Fruit fly (Drosophila melanogaster) whole organism, embryonic: ENCODE data around the gene CG42591.
A peak's percentile ranks its signal among the peaks of the same experiment; 100 is the strongest.

ENCODE experiments used
- Ada2b ChIP-seq: fragments of 200-800 bp; sonication (Bioruptor generic); IDR thresholded peaks from 2 replicates; pipeline ENCODE4 v1.3.6; 2022; ENCODE audit warnings: missing biosample characterization, missing genetic modification characterization
- Adf1 ChIP-seq: fragments of 200-800 bp; sonication (Bioruptor generic); IDR thresholded peaks from 2 replicates; pipeline ENCODE4 v1.3.6; 2022; ENCODE audit warnings: missing biosample characterization, missing genetic modification characterization
- B-H2 ChIP-seq: fragments of 200-800 bp; sonication (Bioruptor generic); optimal IDR thresholded peaks from 2 replicates; lab custom pipeline; 2018; ENCODE audit warnings: missing biosample characterization, mild to moderate bottlenecking, missing genetic modification characterization
- CG10209 ChIP-seq: fragments of 200-800 bp; sonication (Bioruptor generic); optimal IDR thresholded peaks from 3 replicates; lab custom pipeline; 2017; ENCODE audit warnings: missing biosample characterization, mild to moderate bottlenecking, missing genetic modification characterization, missing genetic modification reagents
- CG1024 ChIP-seq: fragments of 200-800 bp; sonication (Bioruptor generic); IDR thresholded peaks from 2 replicates; pipeline ENCODE4 v1.3.6; 2022; ENCODE audit warnings: missing biosample characterization, missing genetic modification characterization
- CG10267 ChIP-seq: fragments of 200-800 bp; sonication (Bioruptor generic); optimal IDR thresholded peaks from 2 replicates; lab custom pipeline; 2018; ENCODE audit warnings: missing biosample characterization, mild to moderate bottlenecking, missing genetic modification characterization, moderate library complexity
- CG10431 ChIP-seq: fragments of 200-800 bp; sonication (Bioruptor generic); optimal IDR thresholded peaks from 3 replicates; lab custom pipeline; 2018; ENCODE audit warnings: missing biosample characterization, mild to moderate bottlenecking, missing genetic modification characterization
- CG11456 ChIP-seq: fragments of 200-800 bp; sonication (Bioruptor generic); IDR thresholded peaks from 3 replicates; pipeline ENCODE4 v1.3.6; 2022; ENCODE audit warnings: missing biosample characterization, missing genetic modification characterization
- CG12769 ChIP-seq: fragments of 200-800 bp; sonication (Bioruptor generic); optimal IDR thresholded peaks from 2 replicates; lab custom pipeline; 2019; ENCODE audit warnings: missing biosample characterization, mild to moderate bottlenecking, missing genetic modification characterization, moderate library complexity
- CG13894 ChIP-seq: fragments of 200-800 bp; sonication (Bioruptor generic); optimal IDR thresholded peaks from 3 replicates; lab custom pipeline; 2018; ENCODE audit warnings: missing biosample characterization, mild to moderate bottlenecking, missing genetic modification characterization, moderate library complexity
- CG1602 ChIP-seq: fragments of 200-800 bp; sonication (Bioruptor generic); optimal IDR thresholded peaks from 3 replicates; lab custom pipeline; 2016; ENCODE audit warnings: missing biosample characterization, missing genetic modification characterization
- CG17328 ChIP-seq: fragments of 200-800 bp; sonication (Bioruptor generic); IDR thresholded peaks from 2 replicates; pipeline ENCODE4 v1.3.6; 2022; ENCODE audit warnings: missing biosample characterization, missing genetic modification characterization
- CG17612 ChIP-seq: fragments of 200-800 bp; sonication (Bioruptor generic); IDR thresholded peaks from 2 replicates; pipeline ENCODE4 v1.3.6; 2022; ENCODE audit warnings: missing biosample characterization, missing genetic modification characterization
- CG2199 ChIP-seq: fragments of 200-800 bp; sonication (Bioruptor generic); IDR thresholded peaks from 3 replicates; pipeline ENCODE4 v1.3.6; 2022; ENCODE audit warnings: missing biosample characterization, missing genetic modification characterization
- CG2202 ChIP-seq: fragments of 200-800 bp; sonication (Bioruptor generic); optimal IDR thresholded peaks from 2 replicates; lab custom pipeline; 2018; ENCODE audit warnings: missing biosample characterization, mild to moderate bottlenecking, missing genetic modification characterization
- CG31224 ChIP-seq: fragments of 200-800 bp; sonication (Bioruptor generic); IDR thresholded peaks from 2 replicates; pipeline ENCODE4 v1.3.6; 2022; ENCODE audit warnings: missing biosample characterization, missing genetic modification characterization
- CG5245 ChIP-seq: fragments of 200-800 bp; sonication (Bioruptor generic); optimal IDR thresholded peaks from 3 replicates; lab custom pipeline; 2016; ENCODE audit warnings: missing biosample characterization, missing genetic modification characterization
- CG6175 ChIP-seq: fragments of 200-800 bp; sonication (Bioruptor generic); IDR thresholded peaks from 3 replicates; pipeline ENCODE4 v1.3.6; 2022; ENCODE audit warnings: missing biosample characterization, missing genetic modification characterization
- CG6854 ChIP-seq: fragments of 200-800 bp; sonication (Bioruptor generic); optimal IDR thresholded peaks from 3 replicates; lab custom pipeline; 2017; ENCODE audit warnings: missing biosample characterization, mild to moderate bottlenecking, missing genetic modification characterization
- CG7963 ChIP-seq: fragments of 200-800 bp; sonication (Bioruptor generic); IDR thresholded peaks from 3 replicates; pipeline ENCODE4 v1.3.6; 2022; ENCODE audit warnings: missing biosample characterization, missing genetic modification characterization; ENCODE audit not compliant: partially characterized antibody
- CG7987 ChIP-seq: fragments of 200-800 bp; sonication (Bioruptor generic); optimal IDR thresholded peaks from 2 replicates; lab custom pipeline; 2018; ENCODE audit warnings: missing biosample characterization, mild to moderate bottlenecking, missing genetic modification characterization, moderate library complexity
- CG9797 ChIP-seq: fragments of 200-800 bp; sonication (Bioruptor generic); optimal IDR thresholded peaks from 3 replicates; lab custom pipeline; 2018; ENCODE audit warnings: missing biosample characterization, mild to moderate bottlenecking, missing genetic modification characterization
- D ChIP-seq, 2 experiments: fragments of 200-800 bp in 1 of 2; fragments of >200 bp in 1 of 2; sonication (Bioruptor generic) in 1 of 2; optimal IDR thresholded peaks; 2 replicates in 1 of 2; 3 replicates in 1 of 2; lab custom pipeline; 2017; ENCODE audit warnings: mild to moderate bottlenecking in 1 of 2, missing biosample characterization in 1 of 2, missing genetic modification characterization in 1 of 2, missing genetic modification reagents in 1 of 2
- HLH3B ChIP-seq: fragments of 200-800 bp; sonication (Bioruptor generic); IDR thresholded peaks from 2 replicates; pipeline ENCODE4 v1.3.6; 2022; ENCODE audit warnings: missing biosample characterization, missing genetic modification characterization
- HmgD ChIP-seq: fragments of 200-800 bp; sonication (Bioruptor generic); optimal IDR thresholded peaks from 3 replicates; lab custom pipeline; 2016; ENCODE audit warnings: missing biosample characterization, missing genetic modification characterization
- Hsf ChIP-seq: fragments of 200-800 bp; sonication (Bioruptor generic); optimal IDR thresholded peaks from 3 replicates; lab custom pipeline; 2016; ENCODE audit warnings: missing biosample characterization, missing genetic modification characterization
- MESR4 ChIP-seq: fragments of 200-800 bp; sonication (Bioruptor generic); optimal IDR thresholded peaks from 2 replicates; lab custom pipeline; 2018; ENCODE audit warnings: missing biosample characterization, mild to moderate bottlenecking, missing genetic modification characterization, moderate library complexity
- NfI ChIP-seq: fragments of 200-800 bp; sonication (Bioruptor generic); optimal IDR thresholded peaks from 3 replicates; lab custom pipeline; 2018; ENCODE audit warnings: missing biosample characterization, mild to moderate bottlenecking, missing genetic modification characterization, moderate library complexity
- Oaz ChIP-seq: fragments of 200-800 bp; sonication (Bioruptor generic); IDR thresholded peaks from 2 replicates; pipeline ENCODE4 v1.3.6; 2022; ENCODE audit warnings: missing biosample characterization, missing genetic modification characterization
- Pdp1 ChIP-seq, 2 experiments: fragments of 200-800 bp; sonication (Bioruptor generic); optimal IDR thresholded peaks; 3 replicates each; lab custom pipeline; 2016; ENCODE audit warnings: missing biosample characterization in 2 of 2, missing genetic modification characterization in 2 of 2, mild to moderate bottlenecking in 1 of 2, moderate library complexity in 1 of 2
- TFAM ChIP-seq: fragments of 200-800 bp; sonication (Bioruptor generic); optimal IDR thresholded peaks from 2 replicates; lab custom pipeline; 2017; ENCODE audit warnings: missing biosample characterization, missing genetic modification characterization, inconsistent platforms
- Trl ChIP-seq, 3 experiments: fragments of >200 bp in 2 of 3; fragments of 200-800 bp in 1 of 3; sonication (Bioruptor generic) in 1 of 3; optimal IDR thresholded peaks; 2 replicates in 1 of 3; 3 replicates in 2 of 3; lab custom pipeline; 2016 to 2017; ENCODE audit warnings: missing biosample characterization in 1 of 3, missing genetic modification characterization in 1 of 3
- abd-A ChIP-seq: fragments of 200-800 bp; sonication (Bioruptor generic); optimal IDR thresholded peaks from 3 replicates; lab custom pipeline; 2019; ENCODE audit warnings: missing biosample characterization, mild to moderate bottlenecking, missing genetic modification characterization, moderate library complexity
- bsh ChIP-seq, 2 experiments: fragments of 200-800 bp; sonication (Bioruptor generic); optimal IDR thresholded peaks; 2 replicates each; lab custom pipeline; 2017 to 2018; ENCODE audit warnings: mild to moderate bottlenecking in 2 of 2, missing biosample characterization in 2 of 2, missing genetic modification characterization in 2 of 2, moderate library complexity in 1 of 2
- cato ChIP-seq: fragments of 200-800 bp; sonication (Bioruptor generic); optimal IDR thresholded peaks from 2 replicates; lab custom pipeline; 2016; ENCODE audit warnings: missing biosample characterization, missing genetic modification characterization, borderline replicate concordance
- eve ChIP-seq, 2 experiments: fragments of >200 bp; optimal IDR thresholded peaks; 2 replicates each; lab custom pipeline; 2017; ENCODE audit warnings: missing biosample characterization in 2 of 2, missing genetic modification characterization in 2 of 2
- fd102C ChIP-seq: fragments of 200-800 bp; sonication (Bioruptor generic); optimal IDR thresholded peaks from 2 replicates; lab custom pipeline; 2018; ENCODE audit warnings: missing biosample characterization, mild to moderate bottlenecking, missing genetic modification characterization, moderate library complexity
- gsb-n ChIP-seq: fragments of 200-800 bp; sonication (Bioruptor generic); optimal IDR thresholded peaks from 3 replicates; lab custom pipeline; 2018; ENCODE audit warnings: missing biosample characterization, mild to moderate bottlenecking, missing genetic modification characterization
- h ChIP-seq: fragments of >200 bp; optimal IDR thresholded peaks from 2 replicates; lab custom pipeline; 2017
- her ChIP-seq: fragments of 200-800 bp; sonication (Bioruptor generic); optimal IDR thresholded peaks from 2 replicates; lab custom pipeline; 2016; ENCODE audit warnings: missing biosample characterization, missing genetic modification characterization
- hth ChIP-seq: fragments of >200 bp; optimal IDR thresholded peaks from 2 replicates; lab custom pipeline; 2017; ENCODE audit warnings: inconsistent platforms
- jumu ChIP-seq: fragments of 200-800 bp; sonication (Bioruptor generic); optimal IDR thresholded peaks from 3 replicates; lab custom pipeline; 2016; ENCODE audit warnings: missing biosample characterization, missing genetic modification characterization
- kay ChIP-seq: fragments of 200-800 bp; sonication (Bioruptor generic); optimal IDR thresholded peaks from 2 replicates; lab custom pipeline; 2016; ENCODE audit warnings: missing biosample characterization, missing genetic modification characterization
- klu ChIP-seq: fragments of 200-800 bp; sonication (Bioruptor generic); IDR thresholded peaks from 2 replicates; pipeline ENCODE4 v1.3.6; 2022; ENCODE audit warnings: missing biosample characterization, missing genetic modification characterization
- knrl ChIP-seq: fragments of 200-800 bp; sonication (Bioruptor generic); IDR thresholded peaks from 3 replicates; pipeline ENCODE4 v1.3.6; 2022; ENCODE audit warnings: missing biosample characterization, missing genetic modification characterization; ENCODE audit not compliant: partially characterized antibody
- luna ChIP-seq: fragments of 200-800 bp; sonication (Bioruptor generic); optimal IDR thresholded peaks from 2 replicates; lab custom pipeline; 2016; ENCODE audit warnings: missing biosample characterization, missing genetic modification characterization
- pb ChIP-seq: fragments of 200-800 bp; sonication (Bioruptor generic); optimal IDR thresholded peaks from 3 replicates; lab custom pipeline; 2016; ENCODE audit warnings: missing biosample characterization, missing genetic modification characterization
- tap ChIP-seq: fragments of 200-800 bp; optimal IDR thresholded peaks from 3 replicates; lab custom pipeline; 2019; ENCODE audit warnings: missing biosample characterization, mild to moderate bottlenecking, missing genetic modification characterization, moderate library complexity
- z ChIP-seq: fragments of 200-800 bp; sonication (Bioruptor generic); IDR thresholded peaks from 3 replicates; pipeline ENCODE4 v1.3.6; 2022; ENCODE audit warnings: missing biosample characterization, missing genetic modification characterization
- zf30C ChIP-seq: fragments of 200-800 bp; sonication (Bioruptor generic); optimal IDR thresholded peaks from 3 replicates; lab custom pipeline; 2018; ENCODE audit warnings: missing biosample characterization, mild to moderate bottlenecking, missing genetic modification characterization

The CG42591 gene

dm6 chr3L:8081822-8082221 is 12.1 kb upstream of the CG42591 start (continued):
- TF ChIP-seq MESR4 (GFP tag; lab: Kevin White, UChicago) (no peak), NfI (peak; percentile 45), CG2202 (no peak), h (lab: Kevin White, UChicago) (no peak), CG11456 (no peak), tap (tag; lab: Kevin White, UChicago) (peak; percentile 29), zf30C (GFP tag; lab: Kevin White, UChicago) (no peak), CG6854 (GFP tag; lab: Kevin White, UChicago) (peak; percentile 61), CG10209 (GFP tag; lab: Kevin White, UChicago) (peak; percentile 29), TFAM (GFP tag; lab: Kevin White, UChicago) (no peak), Hsf (peak; percentile 26), CG7987 (GFP tag; lab: Kevin White, UChicago) (peak; percentile 78), her (GFP tag; lab: Kevin White, UChicago) (peak; percentile 69), luna (GFP tag; lab: Kevin White, UChicago) (peak; percentile 30), CG7963 (GFP tag; lab: Robert Waterston, UW) (no peak), Oaz (GFP tag; lab: Robert Waterston, UW) (no peak), knrl (GFP tag; lab: Robert Waterston, UW) (no peak), CG9797 (GFP tag; lab: Kevin White, UChicago) (no peak), Trl (optimal IDR thresholded peaks at IDR 0.05; lab: Kevin White, UChicago) (peak; percentile 85 to 95), Trl (GFP tag; optimal IDR thresholded peaks at IDR 0.05; lab: Kevin White, UChicago) (peak; percentile 64)

dm6 chr3L:8080790-8081189 is 11.0 kb upstream of the CG42591 start:
- TF ChIP-seq Pdp1 (GFP tag; optimal IDR thresholded peaks at IDR 0.05; lab: Kevin White, UChicago) = peak in 1 of 2 experiments; percentile 13
- no peak for TF ChIP-seq CG17328
- no peak for TF ChIP-seq pb (GFP tag; lab: Kevin White, UChicago)
- TF ChIP-seq gsb-n (tag; lab: Kevin White, UChicago) = no peak
- TF ChIP-seq CG1602 (GFP tag; lab: Kevin White, UChicago) = no peak
- TF ChIP-seq CG6175 (GFP tag; lab: Robert Waterston, UW) = peak; percentile 51; the same call in 1 of the 3 replicates
- TF ChIP-seq CG1024 (GFP tag; lab: Robert Waterston, UW) = peak; percentile 8; the same call in 1 of the 2 replicates
- TF ChIP-seq Adf1 (GFP tag; lab: Robert Waterston, UW) = no peak
- TF ChIP-seq Hsf = no peak
- no peak for TF ChIP-seq D (optimal IDR thresholded peaks at IDR 0.05; lab: Kevin White, UChicago)
- no peak for TF ChIP-seq D (GFP tag; optimal IDR thresholded peaks at IDR 0.05; lab: Kevin White, UChicago)
- TF ChIP-seq CG10267 (tag; lab: Kevin White, UChicago) = no peak
- no peak for TF ChIP-seq Ada2b (GFP tag; lab: Robert Waterston, UW)
- no peak for TF ChIP-seq fd102C (GFP tag; lab: Kevin White, UChicago)
- TF ChIP-seq z (GFP tag; lab: Robert Waterston, UW) = no peak
- no peak for TF ChIP-seq jumu (GFP tag; lab: Kevin White, UChicago)
- peak; percentile 15 for TF ChIP-seq abd-A (tag; lab: Kevin White, UChicago)
- TF ChIP-seq HLH3B (GFP tag; lab: Robert Waterston, UW) = no peak
- no peak for TF ChIP-seq hth (lab: Kevin White, UChicago)
- TF ChIP-seq CG2202 = no peak
- TF ChIP-seq CG12769 = peak; percentile 74
- TF ChIP-seq CG13894 = no peak
- no peak for TF ChIP-seq klu
- TF ChIP-seq CG5245 (GFP tag; lab: Kevin White, UChicago) = no peak
- no peak for TF ChIP-seq CG10431 (GFP tag; lab: Kevin White, UChicago)
- TF ChIP-seq bsh (GFP tag; optimal IDR thresholded peaks at IDR 0.05; lab: Kevin White, UChicago) = no peak
- no peak for TF ChIP-seq CG31224 (GFP tag; lab: Robert Waterston, UW)
- no peak for TF ChIP-seq cato (GFP tag; lab: Kevin White, UChicago)
- no peak for TF ChIP-seq HmgD (GFP tag; lab: Kevin White, UChicago)
- TF ChIP-seq eve (GFP tag; optimal IDR thresholded peaks at IDR 0.05; lab: Kevin White, UChicago) = no peak
- TF ChIP-seq kay (GFP tag; lab: Kevin White, UChicago) = no peak
- no peak for TF ChIP-seq B-H2
- TF ChIP-seq CG17612 (GFP tag; lab: Robert Waterston, UW) = no peak
- TF ChIP-seq CG2199 (GFP tag; lab: Robert Waterston, UW) = peak; percentile 88; the same call in 2 of the 3 replicates
